Fruit fly (Drosophila melanogaster) whole organism, pupa: ENCODE measurements around the gene CG34376.
A peak's percentile ranks its signal among the peaks of the same experiment; 100 is the strongest.

ENCODE experiments used
- CG17806 ChIP-seq: fragments of 200-800 bp; sonication (Bioruptor generic); optimal IDR thresholded peaks from 2 replicates; lab custom pipeline; 2018; ENCODE audit warnings: missing biosample characterization, mild to moderate bottlenecking, missing genetic modification characterization, moderate library complexity
- CG8159 ChIP-seq: fragments of 200-800 bp; sonication (Bioruptor generic); optimal IDR thresholded peaks from 3 replicates; lab custom pipeline; 2018; ENCODE audit warnings: missing biosample characterization, mild to moderate bottlenecking, missing genetic modification characterization, moderate library complexity
- EcR ChIP-seq: fragments of 200-800 bp; sonication (Bioruptor generic); optimal IDR thresholded peaks from 3 replicates; lab custom pipeline; 2019; ENCODE audit warnings: missing biosample characterization, missing genetic modification characterization, mild to moderate bottlenecking, moderate library complexity, missing genetic modification reagents
- Pif1A ChIP-seq: fragments of 200-800 bp; sonication (Bioruptor generic); optimal IDR thresholded peaks from 3 replicates; lab custom pipeline; 2016; ENCODE audit warnings: missing biosample characterization, missing genetic modification characterization
- Pif1B ChIP-seq: fragments of 200-800 bp; sonication (Bioruptor generic); optimal IDR thresholded peaks from 3 replicates; lab custom pipeline; 2016; ENCODE audit warnings: missing biosample characterization, missing genetic modification characterization
- fd96Ca ChIP-seq: fragments of 200-800 bp; sonication (Bioruptor generic); IDR thresholded peaks from 3 replicates; pipeline ENCODE4 v1.3.6; 2022; ENCODE audit warnings: missing biosample characterization, missing genetic modification characterization
- gl ChIP-seq: fragments of 200-800 bp; sonication (Bioruptor generic); optimal IDR thresholded peaks from 2 replicates; lab custom pipeline; 2018; ENCODE audit warnings: missing biosample characterization, mild to moderate bottlenecking, missing genetic modification characterization

- TF ChIP-seq gl (tag; lab: Kevin White, UChicago) (no peak), CG17806 (tag; lab: Kevin White, UChicago) (peak; percentile 43), fd96Ca (GFP tag; lab: Robert Waterston, UW) (no peak), Pif1A (peak; percentile 74), EcR (GFP tag; lab: Kevin White, UChicago) (no peak), CG8159 (tag; lab: Kevin White, UChicago) (peak; percentile 55), Pif1B (peak; percentile 71)
Measured at dm6 chr3R:22421618-22422017, 26.3 kb upstream of the CG34376 start.
